Worm (Caenorhabditis elegans): Measurements from ENCODE around the gene B0244.9.

The B0244.9 gene

ce11 chrIII:5761886-5762285 is 31.1 kb upstream of the B0244.9 start (continued):
- TF ChIP-seq jun-1 (tag; optimal IDR thresholded peaks at IDR 0.05) (no peak), nhr-48 (tag; optimal IDR thresholded peaks at IDR 0.05) (no peak), fkh-10 (GFP tag; optimal IDR thresholded peaks at IDR 0.05) (no peak), Y75B8A.6 (GFP tag; IDR thresholded peaks at IDR 0.05) (peak; percentile 73; the same call in 1 of the 2 replicates), ztf-7 (tag; optimal IDR thresholded peaks at IDR 0.05) (no peak), dmd-9 (GFP tag; IDR thresholded peaks at IDR 0.05) (0 out of 2 replicates have a peak, but pooled peaks have one; percentile 14), rbr-2 (tag; optimal IDR thresholded peaks at IDR 0.05) (no peak), mdl-1 (tag; optimal IDR thresholded peaks at IDR 0.05) (no peak), Y105C5A.15 (GFP tag; IDR thresholded peaks at IDR 0.05) (peak; percentile 76; the same call in 1 of the 2 replicates), mxl-3 (GFP tag; optimal IDR thresholded peaks at IDR 0.05) (peak; percentile 50), F49E8.2 (tag; optimal IDR thresholded peaks at IDR 0.05; ENCODE audit: borderline replicate concordance) (no peak), aly-2 (tag; optimal IDR thresholded peaks at IDR 0.05) (no peak), ceh-32 (tag; optimal IDR thresholded peaks at IDR 0.05; ENCODE audit: poor library complexity) (no peak), unc-130 (GFP tag; optimal IDR thresholded peaks at IDR 0.05) (peak; percentile 50), daf-8 (GFP tag; IDR thresholded peaks at IDR 0.05) (no peak), tra-1 (GFP tag; IDR thresholded peaks at IDR 0.05) (peak; percentile 50), F44E2.7 (GFP tag; IDR thresholded peaks at IDR 0.05) (0 out of 2 replicates have a peak, but pooled peaks have one; percentile 40), tag-97 (GFP tag; IDR thresholded peaks at IDR 0.05) (no peak), nhr-11 (tag; optimal IDR thresholded peaks at IDR 0.05) (no peak), ceh-28 (tag; optimal IDR thresholded peaks at IDR 0.05) (no peak), dpl-1 (GFP tag; optimal IDR thresholded peaks at IDR 0.05) (no peak), php-3 (GFP tag; IDR thresholded peaks at IDR 0.05) (no peak), ceh-82 (tag; optimal IDR thresholded peaks at IDR 0.05) (no peak), ctbp-1 (GFP tag; IDR thresholded peaks at IDR 0.05) (peak; percentile 73), lin-38 (GFP tag; IDR thresholded peaks at IDR 0.05) (peak; percentile 71), R02D3.7 (tag; optimal IDR thresholded peaks at IDR 0.05) (no peak)

- peak in 1 of 2 experiments; percentile 28 for TF ChIP-seq lsy-2 (tag; optimal IDR thresholded peaks at IDR 0.05)
- TF ChIP-seq vab-7 (GFP tag; IDR thresholded peaks at IDR 0.05) = no peak
- no peak for TF ChIP-seq lim-7 (GFP tag; IDR thresholded peaks at IDR 0.05)
- peak in 1 of 2 experiments; percentile 1 for TF ChIP-seq unc-62 (GFP tag; optimal IDR thresholded peaks at IDR 0.05 in 1 of 2)
- TF ChIP-seq unc-62 (tag; optimal IDR thresholded peaks at IDR 0.05) = no peak
- TF ChIP-seq nhr-41 (GFP tag; IDR thresholded peaks at IDR 0.05) = no peak
- TF ChIP-seq aha-1 (tag) = peak; percentile 85
- 0 out of 2 replicates have a peak, but pooled peaks have one; percentile 7 for TF ChIP-seq ctbp-1 (GFP tag; IDR thresholded peaks at IDR 0.05)
- no peak for TF ChIP-seq nhr-102 (tag; optimal IDR thresholded peaks at IDR 0.05)
Observed at ce11 chrIII:5760721-5761120, 29.9 kb upstream of the B0244.9 start.

- TF ChIP-seq dpl-1 (GFP tag; optimal IDR thresholded peaks at IDR 0.05) (peak; percentile 21), ceh-28 (tag; optimal IDR thresholded peaks at IDR 0.05) (no peak), fos-1 (tag; optimal IDR thresholded peaks at IDR 0.05) (no peak), mes-2 (tag; optimal IDR thresholded peaks at IDR 0.05; ENCODE audit: poor library complexity, severe bottlenecking) (peak; percentile 20), hif-1 (tag; optimal IDR thresholded peaks at IDR 0.05) (peak in 1 of 2 experiments; percentile 65), nhr-42 (GFP tag; IDR thresholded peaks at IDR 0.05) (no peak), unc-62 (GFP tag; optimal IDR thresholded peaks at IDR 0.05 in 1 of 2) (peak in 1 of 2 experiments; percentile 99), unc-62 (tag; optimal IDR thresholded peaks at IDR 0.05) (no peak), F44E2.7 (GFP tag; IDR thresholded peaks at IDR 0.05) (no peak), R02D3.7 (tag; optimal IDR thresholded peaks at IDR 0.05) (no peak), saeg-2 (GFP tag; IDR thresholded peaks at IDR 0.05) (0 out of 2 replicates have a peak, but pooled peaks have one; percentile 31), hlh-11 (tag; optimal IDR thresholded peaks at IDR 0.05) (peak; percentile 64), ceh-32 (tag; optimal IDR thresholded peaks at IDR 0.05; ENCODE audit: poor library complexity) (no peak), nhr-111 (GFP tag; optimal IDR thresholded peaks at IDR 0.05) (no peak), lsy-2 (tag; optimal IDR thresholded peaks at IDR 0.05) (peak; percentile 58 to 66), mep-1 (tag; optimal IDR thresholded peaks at IDR 0.05) (peak; percentile 59), daf-12 (tag; optimal IDR thresholded peaks at IDR 0.05) (no peak), snpc-1.2 (GFP tag; IDR thresholded peaks at IDR 0.05) (no peak), dve-1 (tag; optimal IDR thresholded peaks at IDR 0.05; ENCODE audit: insufficient read depth) (no peak), hlh-30 (tag; optimal IDR thresholded peaks at IDR 0.05; ENCODE audit: insufficient read depth) (peak; percentile 63), pqm-1 (tag; optimal IDR thresholded peaks at IDR 0.05) (no peak), nhr-11 (tag; optimal IDR thresholded peaks at IDR 0.05) (peak; percentile 58)
Observed at ce11 chrIII:5758519-5759099, 27.8 kb upstream of the B0244.9 start.

Measured in whole organism, L4 larva.